Fruit fly (Drosophila melanogaster) whole organism, embryonic: ENCODE results near the gene Jhbp16.

Experiments
- CG12769 ChIP-seq: fragments of 200-800 bp; sonication (Bioruptor generic); optimal IDR thresholded peaks from 2 replicates; lab custom pipeline; 2019; ENCODE audit warnings: missing biosample characterization, mild to moderate bottlenecking, missing genetic modification characterization, moderate library complexity
- CG15696 ChIP-seq: fragments of 200-800 bp; sonication (Bioruptor generic); optimal IDR thresholded peaks from 2 replicates; lab custom pipeline; 2019; ENCODE audit warnings: missing biosample characterization, mild to moderate bottlenecking, missing genetic modification characterization, moderate library complexity
- CG17912 ChIP-seq: fragments of 200-800 bp; sonication (Bioruptor generic); optimal IDR thresholded peaks from 2 replicates; lab custom pipeline; 2018; ENCODE audit warnings: missing biosample characterization, mild to moderate bottlenecking, missing genetic modification characterization
- CG6175 ChIP-seq: fragments of 200-800 bp; sonication (Bioruptor generic); IDR thresholded peaks from 3 replicates; pipeline ENCODE4 v1.3.6; 2022; ENCODE audit warnings: missing biosample characterization, missing genetic modification characterization
- CG6854 ChIP-seq: fragments of 200-800 bp; sonication (Bioruptor generic); optimal IDR thresholded peaks from 3 replicates; lab custom pipeline; 2017; ENCODE audit warnings: missing biosample characterization, mild to moderate bottlenecking, missing genetic modification characterization
- CkIIα-i1 ChIP-seq: fragments of 200-800 bp; sonication (Bioruptor generic); IDR thresholded peaks from 2 replicates; pipeline ENCODE4 v1.3.6; 2022; ENCODE audit warnings: missing biosample characterization, missing genetic modification characterization
- MESR4 ChIP-seq: fragments of 200-800 bp; sonication (Bioruptor generic); optimal IDR thresholded peaks from 2 replicates; lab custom pipeline; 2018; ENCODE audit warnings: missing biosample characterization, mild to moderate bottlenecking, missing genetic modification characterization, moderate library complexity
- Six4 ChIP-seq: fragments of 200-800 bp; sonication (Bioruptor generic); optimal IDR thresholded peaks from 2 replicates; lab custom pipeline; 2016; ENCODE audit warnings: missing biosample characterization, missing genetic modification characterization
- az2 ChIP-seq: fragments of 200-800 bp; sonication (Bioruptor generic); optimal IDR thresholded peaks from 3 replicates; lab custom pipeline; 2016; ENCODE audit warnings: missing biosample characterization, missing genetic modification characterization
- chm ChIP-seq: fragments of 200-800 bp; sonication (Bioruptor generic); IDR thresholded peaks from 2 replicates; pipeline ENCODE4 v1.3.6; 2022; ENCODE audit warnings: missing biosample characterization, missing genetic modification characterization
- disco-r ChIP-seq: fragments of 200-800 bp; sonication (Bioruptor generic); optimal IDR thresholded peaks from 2 replicates; lab custom pipeline; 2016; ENCODE audit warnings: missing biosample characterization, missing genetic modification characterization
- run ChIP-seq: fragments of 200-800 bp; sonication (Bioruptor generic); optimal IDR thresholded peaks from 3 replicates; lab custom pipeline; 2018; ENCODE audit warnings: missing biosample characterization, mild to moderate bottlenecking, missing genetic modification characterization

DNA sequence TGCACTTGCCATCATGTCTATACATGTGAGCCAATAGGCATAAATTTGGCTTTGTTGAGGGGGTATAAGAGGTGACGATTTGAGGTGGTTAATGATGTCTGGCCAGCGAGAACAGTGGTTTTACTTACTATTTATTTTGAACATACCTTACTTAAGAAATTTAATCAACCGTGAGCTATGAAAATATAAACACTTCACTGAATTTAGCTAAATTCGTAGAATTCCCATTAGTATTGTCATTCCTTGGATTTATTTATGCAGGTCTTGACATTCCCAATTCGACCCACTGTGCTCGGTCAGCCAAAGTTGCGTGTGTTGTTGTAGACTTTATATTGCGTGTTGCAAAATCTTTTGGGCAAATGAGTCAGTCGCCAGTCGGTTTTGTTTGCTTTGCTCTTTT is 23.7 kb downstream of the Jhbp16 start:
- TF ChIP-seq CG15696 (tag; lab: Kevin White, UChicago) (no peak), CG6175 (GFP tag; lab: Robert Waterston, UW) (no peak), CG12769 (tag; lab: Kevin White, UChicago) (no peak), CG17912 (GFP tag; lab: Kevin White, UChicago) (no peak), CkIIα-i1 (GFP tag; lab: Robert Waterston, UW) (no peak), Six4 (GFP tag; lab: Kevin White, UChicago) (no peak), CG6854 (GFP tag; lab: Kevin White, UChicago) (no peak), run (no peak), az2 (GFP tag; lab: Kevin White, UChicago) (no peak), MESR4 (GFP tag; lab: Kevin White, UChicago) (no peak), chm (GFP tag; lab: Robert Waterston, UW) (no peak), disco-r (no peak)
